Fruit fly (Drosophila melanogaster) whole organism, wandering third instar larva: ENCODE results near the gene CG13082.
A peak's percentile ranks its signal among the peaks of the same experiment; 100 is the strongest.

Source experiments
- Abd-B ChIP-seq: fragments of >200 bp; optimal IDR thresholded peaks from 2 replicates; lab custom pipeline; 2017; ENCODE audit warnings: missing biosample characterization, missing genetic modification characterization
- CG32264 ChIP-seq: fragments of 200-800 bp; sonication (Bioruptor generic); optimal IDR thresholded peaks from 2 replicates; lab custom pipeline; 2016; ENCODE audit warnings: missing biosample characterization, missing genetic modification characterization
- CG9705 ChIP-seq: fragments of 200-800 bp; sonication (Bioruptor generic); optimal IDR thresholded peaks from 2 replicates; lab custom pipeline; 2018; ENCODE audit warnings: missing biosample characterization, mild to moderate bottlenecking, missing genetic modification characterization
- CrebA ChIP-seq: fragments of 200-800 bp; sonication (Bioruptor generic); optimal IDR thresholded peaks from 2 replicates; lab custom pipeline; 2016; ENCODE audit warnings: missing biosample characterization, mild to moderate bottlenecking, missing genetic modification characterization, borderline replicate concordance
- Dfd ChIP-seq: fragments of >200 bp; optimal IDR thresholded peaks from 2 replicates; lab custom pipeline; 2017; ENCODE audit warnings: missing biosample characterization, missing genetic modification characterization
- Dif ChIP-seq: fragments of 200-275, 200-300 bp; sonication (Bioruptor generic); optimal IDR thresholded peaks from 2 replicates; lab custom pipeline; 2018; ENCODE audit warnings: missing biosample characterization, missing genetic modification characterization; ENCODE audit not compliant: partially characterized antibody
- GATAd ChIP-seq: sonication (Bioruptor generic); optimal IDR thresholded peaks from 2 replicates; lab custom pipeline; 2016; ENCODE audit warnings: missing biosample characterization, missing genetic modification characterization
- HLH106 ChIP-seq: fragments of 200-800 bp; optimal IDR thresholded peaks from 3 replicates; lab custom pipeline; 2019; ENCODE audit warnings: missing biosample characterization, mild to moderate bottlenecking, missing genetic modification characterization, moderate library complexity
- Hnf4 ChIP-seq: fragments of 200-800 bp; sonication (Bioruptor generic); optimal IDR thresholded peaks from 2 replicates; lab custom pipeline; 2016; ENCODE audit warnings: missing biosample characterization, mild to moderate bottlenecking, missing genetic modification characterization
- Hr83 ChIP-seq: fragments of 200-300 bp; sonication (Bioruptor generic); optimal IDR thresholded peaks from 2 replicates; lab custom pipeline; 2016; ENCODE audit warnings: missing biosample characterization, mild to moderate bottlenecking, missing genetic modification characterization, moderate library complexity; ENCODE audit not compliant: poor library complexity, severe bottlenecking
- Jra ChIP-seq: sonication (Bioruptor generic); optimal IDR thresholded peaks from 2 replicates; lab custom pipeline; 2016; ENCODE audit warnings: missing biosample characterization, missing genetic modification characterization
- Mio ChIP-seq: sonication (Bioruptor generic); optimal IDR thresholded peaks from 2 replicates; lab custom pipeline; 2016; ENCODE audit warnings: missing biosample characterization, missing genetic modification characterization
- Myc ChIP-seq: fragments of >200 bp; optimal IDR thresholded peaks from 2 replicates; lab custom pipeline; 2017
- N ChIP-seq: fragments of >200 bp; optimal IDR thresholded peaks from 2 replicates; lab custom pipeline; 2018; ENCODE audit warnings: missing biosample characterization, missing external identifiers, missing genetic modification characterization
- OdsH ChIP-seq: fragments of 200-800 bp; sonication (Bioruptor generic); optimal IDR thresholded peaks from 2 replicates; lab custom pipeline; 2016; ENCODE audit warnings: missing biosample characterization, mild to moderate bottlenecking, missing genetic modification characterization
- Rel ChIP-seq, 2 experiments: fragments of 200-800 bp; sonication (Bioruptor generic) in 1 of 2; optimal IDR thresholded peaks; 2 replicates in 1 of 2; 3 replicates in 1 of 2; lab custom pipeline; 2016 to 2019; ENCODE audit warnings: mild to moderate bottlenecking in 2 of 2, missing biosample characterization in 2 of 2, missing genetic modification characterization in 2 of 2, moderate library complexity in 1 of 2
- Sp1 ChIP-seq: fragments of 200-800 bp; sonication (Bioruptor generic); optimal IDR thresholded peaks from 3 replicates; lab custom pipeline; 2019; ENCODE audit warnings: missing biosample characterization, mild to moderate bottlenecking, missing genetic modification characterization, moderate library complexity
- br ChIP-seq: fragments of 200-800 bp; sonication (Bioruptor generic); optimal IDR thresholded peaks from 2 replicates; lab custom pipeline; 2016; ENCODE audit warnings: missing biosample characterization, missing genetic modification characterization
- brk ChIP-seq: fragments of 200-800 bp; sonication (Bioruptor generic); optimal IDR thresholded peaks from 2 replicates; lab custom pipeline; 2016; ENCODE audit warnings: missing biosample characterization, mild to moderate bottlenecking, missing genetic modification characterization
- dl ChIP-seq, 2 experiments: fragments of 175-275, 200-275 bp in 1 of 2; fragments of 200-275 bp in 1 of 2; sonication (Bioruptor generic); optimal IDR thresholded peaks; lab custom pipeline; 2018; ENCODE audit warnings: mild to moderate bottlenecking in 2 of 2, missing biosample characterization in 2 of 2, missing genetic modification characterization in 2 of 2, moderate library complexity in 2 of 2; ENCODE audit not compliant: partially characterized antibody in 2 of 2, insufficient read depth in 1 of 2
- dmrt93B ChIP-seq: fragments of 200-800 bp; sonication (Bioruptor generic); optimal IDR thresholded peaks from 2 replicates; lab custom pipeline; 2018; ENCODE audit warnings: missing biosample characterization, mild to moderate bottlenecking, missing genetic modification characterization
- ey ChIP-seq: fragments of 200-800 bp; sonication (Bioruptor generic); optimal IDR thresholded peaks from 2 replicates; lab custom pipeline; 2016; ENCODE audit warnings: missing biosample characterization, missing genetic modification characterization
- foxo ChIP-seq, 2 experiments: fragments of 200-800 bp; sonication (Bioruptor generic); optimal IDR thresholded peaks; 2 replicates in 1 of 2; 3 replicates in 1 of 2; lab custom pipeline; 2016 to 2017; ENCODE audit warnings: missing biosample characterization in 2 of 2, missing genetic modification characterization in 2 of 2
- fru ChIP-seq: fragments of 200-800 bp; sonication (Bioruptor generic); optimal IDR thresholded peaks from 3 replicates; lab custom pipeline; 2016; ENCODE audit warnings: missing biosample characterization, mild to moderate bottlenecking, missing genetic modification characterization
- h ChIP-seq: fragments of 200-800 bp; sonication (Bioruptor generic); optimal IDR thresholded peaks from 3 replicates; lab custom pipeline; 2016; ENCODE audit warnings: missing biosample characterization, mild to moderate bottlenecking, missing genetic modification characterization
- jim ChIP-seq: fragments of 175-275, 200-325 bp; sonication (Bioruptor generic); optimal IDR thresholded peaks from 2 replicates; lab custom pipeline; 2016; ENCODE audit warnings: missing biosample characterization, mild to moderate bottlenecking, missing genetic modification characterization
- lola ChIP-seq: fragments of >200 bp; optimal IDR thresholded peaks from 2 replicates; lab custom pipeline; 2017; ENCODE audit warnings: missing biosample characterization, missing genetic modification characterization
- pan ChIP-seq: fragments of >200 bp; optimal IDR thresholded peaks from 2 replicates; lab custom pipeline; 2017
- psq ChIP-seq: fragments of 200-800 bp; sonication (Bioruptor generic); optimal IDR thresholded peaks from 3 replicates; lab custom pipeline; 2017; ENCODE audit warnings: missing biosample characterization, mild to moderate bottlenecking, missing genetic modification characterization, moderate library complexity
- rgr ChIP-seq: fragments of 200-800 bp; sonication (Bioruptor generic); optimal IDR thresholded peaks from 3 replicates; lab custom pipeline; 2016; ENCODE audit warnings: missing biosample characterization, mild to moderate bottlenecking, missing genetic modification characterization
- usp ChIP-seq: fragments of >200 bp; optimal IDR thresholded peaks from 2 replicates; lab custom pipeline; 2017; ENCODE audit warnings: missing biosample characterization, missing genetic modification characterization

Gene CG13082

DNA sequence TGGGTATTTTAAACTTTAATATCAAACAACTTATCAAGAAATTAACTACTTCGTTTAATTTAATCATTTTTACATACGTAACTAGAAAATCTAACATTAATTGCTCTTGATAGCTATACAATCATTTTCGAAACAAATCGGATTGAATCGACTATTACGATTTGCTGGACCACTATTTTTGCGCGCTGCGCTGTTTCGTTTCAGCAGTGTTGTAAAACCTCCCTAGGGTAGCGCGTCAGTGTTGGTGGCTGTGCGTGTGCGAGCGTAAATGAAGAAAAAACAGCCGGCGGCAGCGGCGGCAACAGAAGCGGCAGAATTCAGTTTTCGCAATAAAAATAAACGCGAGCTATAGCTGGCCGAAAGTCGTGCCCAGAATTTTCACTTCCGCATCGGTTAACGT lies 5.0 kb upstream of the CG13082 start, which contains the start of gene CG33116 (continued):
- no peak for TF ChIP-seq Abd-B (GFP tag; lab: Kevin White, UChicago)
- peak; percentile 63 for TF ChIP-seq Mio (GFP tag; lab: Kevin White, UChicago)
- TF ChIP-seq Sp1 (GFP tag; lab: Kevin White, UChicago) = peak; percentile 80
- TF ChIP-seq fru (GFP tag; lab: Kevin White, UChicago) = peak; percentile 90
- TF ChIP-seq, all 38 proteins: peak for 26

DNA sequence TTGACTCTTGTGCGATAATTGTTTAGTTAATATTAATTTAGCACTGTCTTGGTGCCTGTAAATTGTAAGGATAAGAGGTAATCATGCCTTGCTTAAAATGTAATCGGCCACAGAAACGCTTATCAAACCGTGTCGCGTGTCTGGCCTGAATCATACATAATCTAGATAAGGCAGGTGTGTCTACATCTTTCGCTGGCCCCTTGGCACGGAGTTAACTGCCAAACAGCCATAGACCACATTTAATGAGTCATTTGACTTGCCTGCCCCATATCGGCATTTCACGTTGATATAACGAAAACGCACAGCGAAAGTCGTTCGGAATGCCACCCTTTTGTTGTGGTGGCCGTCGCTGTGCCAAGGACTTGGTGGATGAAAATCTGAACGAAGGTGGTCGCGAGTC lies 3.0 kb upstream of the CG13082 start, which contains the start of gene CG31697:
CG31697 (plus strand) TSS at position 215 of the 400 bp plus-strand sequence.
- TF ChIP-seq h (GFP tag; lab: Kevin White, UChicago) (peak; percentile 86), CG9705 (no peak)

DNA sequence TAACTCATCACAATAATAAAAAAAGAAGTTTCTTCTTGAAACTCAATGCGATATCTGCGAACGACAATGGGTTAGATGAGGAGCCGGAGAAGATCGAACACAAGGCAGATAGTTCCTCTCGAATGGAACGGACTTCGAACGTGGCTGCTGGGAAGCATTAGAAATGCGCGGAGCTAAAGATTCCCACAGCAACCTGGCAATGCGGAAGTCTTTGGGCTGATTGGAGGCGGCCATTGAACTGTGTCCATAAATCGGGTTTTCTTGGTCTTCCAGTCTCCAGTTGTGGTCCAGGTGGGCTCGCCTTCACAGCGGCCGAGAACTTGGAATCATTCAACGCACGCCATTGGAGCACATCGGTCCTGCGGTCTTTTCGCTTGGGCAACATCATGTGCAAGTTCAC lies 2.1 kb downstream of the CG13082 start, which contains the start of gene CG13081:
CG13081 (plus strand) TSS at position 301 of the 400 bp plus-strand sequence.
- TF ChIP-seq CG32264 (GFP tag; lab: Kevin White, UChicago) (no peak), Sp1 (GFP tag; lab: Kevin White, UChicago) (no peak), usp (GFP tag; lab: Kevin White, UChicago) (no peak), OdsH (no peak), HLH106 (tag; lab: Kevin White, UChicago) (no peak), Dfd (no peak), psq (GFP tag; lab: Kevin White, UChicago) (no peak), Dif (GFP tag; lab: Kevin White, UChicago) (no peak), foxo (GFP tag; optimal IDR thresholded peaks at IDR 0.05; lab: Kevin White, UChicago) (no peak), CrebA (no peak), jim (GFP tag; lab: Kevin White, UChicago) (no peak), dmrt93B (GFP tag; lab: Kevin White, UChicago) (no peak), CG9705 (no peak), N (GFP tag; lab: Kevin White, UChicago) (no peak), ey (GFP tag; lab: Kevin White, UChicago) (no peak)
- TF ChIP-seq, all 38 proteins: peak for 0

DNA sequence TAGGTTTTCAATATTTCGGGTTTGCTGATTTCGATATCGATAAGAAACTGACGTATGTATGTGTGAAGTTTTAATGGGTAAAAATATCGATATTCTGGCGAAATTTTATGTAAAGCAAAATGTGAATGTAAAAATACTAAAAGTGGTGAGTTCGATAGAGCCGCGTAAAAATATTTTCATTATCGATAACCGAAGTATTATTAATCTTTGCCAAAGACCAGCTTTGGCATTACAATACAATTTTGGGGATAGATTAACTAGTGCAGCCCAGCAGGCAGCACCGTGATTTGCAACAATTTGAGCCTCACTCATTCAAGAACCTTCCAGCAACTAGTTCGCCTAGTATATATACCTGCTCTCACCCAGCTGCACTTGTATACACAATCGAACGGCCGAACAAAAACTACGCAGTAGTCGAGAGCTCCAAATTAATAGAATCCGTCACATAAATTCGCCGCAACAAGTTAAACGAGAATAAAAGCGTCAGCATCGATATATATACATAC lies 4.1 kb downstream of the CG13082 start:
- TF ChIP-seq Sp1 (GFP tag; lab: Kevin White, UChicago) (peak; percentile 8), brk (GFP tag; lab: Kevin White, UChicago) (peak; percentile 61), GATAd (GFP tag; lab: Kevin White, UChicago) (no peak), Dif (GFP tag; lab: Kevin White, UChicago) (peak; percentile 14)

dm6 chr2L:19543010-19543564 lies 4.9 kb downstream of the CG13082 start:
- TF ChIP-seq Myc (lab: Kevin White, UChicago) (peak; percentile 16), HLH106 (tag; lab: Kevin White, UChicago) (no peak), Hnf4 (GFP tag; lab: Kevin White, UChicago) (peak; percentile 14), Sp1 (GFP tag; lab: Kevin White, UChicago) (no peak), dmrt93B (GFP tag; lab: Kevin White, UChicago) (no peak), Jra (no peak), Hr83 (no peak), foxo (GFP tag; optimal IDR thresholded peaks at IDR 0.05; lab: Kevin White, UChicago) (no peak), Rel (GFP tag; optimal IDR thresholded peaks at IDR 0.05; lab: Kevin White, UChicago) (no peak), Rel (tag; optimal IDR thresholded peaks at IDR 0.05; lab: Kevin White, UChicago) (peak; percentile 96), lola (no peak), pan (lab: Kevin White, UChicago) (no peak), h (GFP tag; lab: Kevin White, UChicago) (peak; percentile 19), br (GFP tag; lab: Kevin White, UChicago) (no peak), rgr (no peak), psq (GFP tag; lab: Kevin White, UChicago) (no peak), Dif (GFP tag; lab: Kevin White, UChicago) (no peak), jim (GFP tag; lab: Kevin White, UChicago) (no peak), ey (GFP tag; lab: Kevin White, UChicago) (no peak), Abd-B (GFP tag; lab: Kevin White, UChicago) (no peak), OdsH (no peak), usp (GFP tag; lab: Kevin White, UChicago) (no peak), brk (GFP tag; lab: Kevin White, UChicago) (peak; percentile 57), fru (GFP tag; lab: Kevin White, UChicago) (no peak), dl (GFP tag; optimal IDR thresholded peaks at IDR 0.05; lab: Kevin White, UChicago; ENCODE audit: insufficient read depth in 1 of 2, partially characterized antibody in 2 of 2) (no peak), GATAd (GFP tag; lab: Kevin White, UChicago) (no peak)
